Fruit fly (Drosophila melanogaster): ENCODE measurements around the gene mTor.

dm6 chr2L:13042405-13042804, 38.1 kb downstream of the mTor start:
- TF ChIP-seq CG8478 (optimal IDR thresholded peaks at IDR 0.05) (no peak), CTCF (optimal IDR thresholded peaks at IDR 0.05) (no peak)

Data from S2 (cell line).